Worm (Caenorhabditis elegans) whole organism, young adult: Measurements from ENCODE around the gene Y54G2A.49.

Experiments
- F52B5.7 ChIP-seq: sonication (generic microtip); optimal IDR thresholded peaks from 2 replicates; lab custom pipeline; 2016; ENCODE audit warnings: mild to moderate bottlenecking, missing genetic modification characterization, missing compliant biosample characterization
- ZK185.1 ChIP-seq: sonication (generic microtip); optimal IDR thresholded peaks from 2 replicates; lab custom pipeline; 2016; ENCODE audit warnings: mild to moderate bottlenecking, missing genetic modification characterization, missing compliant biosample characterization; ENCODE audit not compliant: poor library complexity, severe bottlenecking
- ccch-3 ChIP-seq: fragments of 200-800 bp; sonication (Bioruptor generic); optimal IDR thresholded peaks from 2 replicates; lab custom pipeline; 2018; ENCODE audit warnings: mild to moderate bottlenecking, missing genetic modification characterization, missing compliant biosample characterization
- cebp-1 ChIP-seq, 2 experiments: fragments of 200-800 bp in 1 of 2; sonication (Bioruptor generic) in 1 of 2; sonication (generic microtip) in 1 of 2; IDR thresholded peaks in 1 of 2; optimal IDR thresholded peaks in 1 of 2; 2 replicates each; pipeline versions ENCODE4 v1.3.6 to Lab custom; 2017 to 2022; ENCODE audit warnings: missing compliant biosample characterization in 2 of 2, missing genetic modification characterization in 2 of 2, mild to moderate bottlenecking in 1 of 2, missing genetic modification reagents in 1 of 2, moderate library complexity in 1 of 2
- dpl-1 ChIP-seq: fragments of 150-350 bp; optimal IDR thresholded peaks from 2 replicates; lab custom pipeline; 2014; ENCODE audit warnings: missing biosample characterization, missing genetic modification reagents, missing genetic modification characterization
- madf-6 ChIP-seq: fragments of 200-800 bp; sonication (Bioruptor generic); IDR thresholded peaks from 2 replicates; pipeline ENCODE4 v1.3.6; 2022; ENCODE audit warnings: missing genetic modification reagents, missing genetic modification characterization, missing compliant biosample characterization
- mes-4 ChIP-seq: sonication (generic microtip); optimal IDR thresholded peaks from 2 replicates; lab custom pipeline; 2016; ENCODE audit warnings: missing genotype, missing genetic modification characterization, missing compliant biosample characterization
- nfyb-1 ChIP-seq: fragments of 200-800 bp; sonication (Bioruptor generic); IDR thresholded peaks from 2 replicates; pipeline ENCODE4 v1.3.6; 2022; ENCODE audit warnings: missing genetic modification reagents, missing genetic modification characterization, missing compliant biosample characterization
- nhr-179 ChIP-seq: sonication (generic microtip); optimal IDR thresholded peaks from 2 replicates; lab custom pipeline; 2016; ENCODE audit warnings: mild to moderate bottlenecking, missing genetic modification characterization, missing compliant biosample characterization
- pha-4 ChIP-seq: fragments of 150-350 bp; sonication (generic microtip); optimal IDR thresholded peaks from 2 replicates; lab custom pipeline; 2014; ENCODE audit warnings: missing biosample characterization, missing genetic modification reagents, missing genetic modification characterization
- tbp1 ChIP-seq: fragments of 200-800 bp; sonication (Bioruptor generic); optimal IDR thresholded peaks from 2 replicates; lab custom pipeline; 2018; ENCODE audit warnings: mild to moderate bottlenecking, missing genetic modification characterization, missing compliant biosample characterization
- unc-62 ChIP-seq: fragments of 150-350 bp; optimal IDR thresholded peaks from 2 replicates; lab custom pipeline; 2014; ENCODE audit warnings: missing biosample characterization, missing genetic modification reagents, missing genetic modification characterization
- ztf-18 ChIP-seq: sonication (generic microtip); optimal IDR thresholded peaks from 2 replicates; lab custom pipeline; 2016; ENCODE audit warnings: missing genotype, mild to moderate bottlenecking, missing genetic modification characterization, missing compliant biosample characterization

DNA sequence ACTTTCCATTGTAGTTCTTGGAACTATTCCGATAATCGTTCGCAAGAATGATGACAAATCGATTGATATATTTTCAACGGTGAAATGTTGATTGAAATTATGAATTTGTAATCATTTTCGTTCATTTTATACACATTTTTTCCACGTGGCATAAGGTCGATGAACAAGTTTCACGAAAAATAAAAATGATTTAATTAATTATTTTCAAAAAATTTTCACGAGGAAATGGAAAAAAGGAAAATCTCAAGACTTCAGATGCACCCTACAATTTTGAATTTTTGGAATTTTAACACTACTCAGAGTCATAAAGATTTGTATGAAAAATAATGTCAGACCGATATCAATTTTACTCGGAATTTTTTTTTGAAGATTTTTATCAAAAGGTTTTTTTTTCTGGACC, 33.4 kb downstream of the Y54G2A.49 start, which contains the start of gene Y54G2A.13:
- TF ChIP-seq ztf-18 (tag; lab: Kevin White, UChicago) (no peak), nfyb-1 (GFP tag; lab: Robert Waterston, UW) (no peak), cebp-1 (GFP tag; IDR thresholded peaks at IDR 0.05; lab: Robert Waterston, UW) (no peak), cebp-1 (tag; optimal IDR thresholded peaks at IDR 0.05; lab: Kevin White, UChicago) (no peak), ZK185.1 (no peak), pha-4 (tag; lab: Kevin White, UChicago) (no peak), unc-62 (GFP tag; lab: Kevin White, UChicago) (no peak), madf-6 (no peak), nhr-179 (tag; lab: Kevin White, UChicago) (no peak), mes-4 (no peak), tbp1 (GFP tag; lab: Kevin White, UChicago) (no peak), F52B5.7 (tag; lab: Kevin White, UChicago) (no peak), ccch-3 (GFP tag; lab: Kevin White, UChicago) (no peak), dpl-1 (GFP tag; lab: Kevin White, UChicago) (no peak)
